Worm (Caenorhabditis elegans) whole organism, L3 larva: ENCODE data around the gene cest-5.2.

Source experiments
- R02D3.7 ChIP-seq: fragments of 150-350 bp; optimal IDR thresholded peaks from 2 replicates; lab custom pipeline; 2014; ENCODE audit warnings: missing biosample characterization, missing genetic modification characterization
- aly-2 ChIP-seq: fragments of 150-350 bp; optimal IDR thresholded peaks from 2 replicates; lab custom pipeline; 2014; ENCODE audit warnings: missing biosample characterization, missing genetic modification characterization
- ama-1 ChIP-seq: fragments of 150-350 bp; optimal IDR thresholded peaks from 2 replicates; lab custom pipeline; 2018
- ceh-16 ChIP-seq: sonication (generic microtip); optimal IDR thresholded peaks from 2 replicates; lab custom pipeline; 2017; ENCODE audit warnings: missing biosample characterization, missing genetic modification characterization
- ceh-28 ChIP-seq: fragments of 150-350 bp; optimal IDR thresholded peaks from 2 replicates; lab custom pipeline; 2014; ENCODE audit warnings: missing biosample characterization, missing genetic modification reagents, missing genetic modification characterization
- ceh-82 ChIP-seq: fragments of 150-350 bp; optimal IDR thresholded peaks from 2 replicates; lab custom pipeline; 2014; ENCODE audit warnings: missing biosample characterization, missing genetic modification characterization
- ceh-9 ChIP-seq: sonication (generic microtip); optimal IDR thresholded peaks from 2 replicates; lab custom pipeline; 2018; ENCODE audit warnings: missing biosample characterization, missing genetic modification characterization
- daf-12 ChIP-seq: fragments of 150-350 bp; optimal IDR thresholded peaks from 2 replicates; lab custom pipeline; 2014; ENCODE audit warnings: missing biosample characterization, missing genetic modification reagents, missing genetic modification characterization
- egl-27 ChIP-seq: sonication (generic microtip); optimal IDR thresholded peaks from 4 replicates; lab custom pipeline; 2017; ENCODE audit warnings: missing biosample characterization, missing genetic modification reagents, missing genetic modification characterization
- egl-5 ChIP-seq: fragments of 150-350 bp; optimal IDR thresholded peaks from 2 replicates; lab custom pipeline; 2017; ENCODE audit warnings: missing biosample characterization, missing genetic modification reagents, missing genetic modification characterization, inconsistent platforms
- elt-1 ChIP-seq: fragments of 150-350 bp; optimal IDR thresholded peaks from 2 replicates; lab custom pipeline; 2014; ENCODE audit warnings: missing biosample characterization, missing genetic modification characterization
- elt-2 ChIP-seq: sonication (generic microtip); optimal IDR thresholded peaks from 2 replicates; lab custom pipeline; 2016; ENCODE audit warnings: missing genetic modification reagents, mild to moderate bottlenecking, missing genetic modification characterization, missing compliant biosample characterization
- elt-3 ChIP-seq, 3 experiments: fragments of 150-350 bp in 1 of 3; sonication (generic microtip) in 2 of 3; optimal IDR thresholded peaks; 2 replicates in 2 of 3; 4 replicates in 1 of 3; lab custom pipeline; 2014 to 2017; ENCODE audit warnings: missing biosample characterization in 3 of 3, missing genetic modification characterization in 3 of 3
- eor-1 ChIP-seq, 2 experiments: fragments of 150-350 bp; optimal IDR thresholded peaks; 2 replicates each; lab custom pipeline; 2014 to 2018; ENCODE audit warnings: missing biosample characterization in 2 of 2, missing genetic modification characterization in 2 of 2
- fkh-2 ChIP-seq: fragments of 150-350 bp; optimal IDR thresholded peaks from 2 replicates; lab custom pipeline; 2014; ENCODE audit warnings: missing biosample characterization, missing genetic modification reagents, missing genetic modification characterization
- fos-1 ChIP-seq: fragments of 150-350 bp; optimal IDR thresholded peaks from 2 replicates; lab custom pipeline; 2014; ENCODE audit warnings: missing biosample characterization, missing genetic modification characterization
- hmg-11 ChIP-seq: sonication (generic microtip); optimal IDR thresholded peaks from 2 replicates; lab custom pipeline; 2016; ENCODE audit warnings: missing genetic modification characterization, missing compliant biosample characterization
- jun-1 ChIP-seq: fragments of 150-350 bp; optimal IDR thresholded peaks from 2 replicates; lab custom pipeline; 2014; ENCODE audit warnings: missing biosample characterization, missing genetic modification reagents, missing genetic modification characterization
- lsy-12 ChIP-seq: sonication (generic microtip); optimal IDR thresholded peaks from 2 replicates; lab custom pipeline; 2016; ENCODE audit warnings: mild to moderate bottlenecking, missing genetic modification characterization, missing compliant biosample characterization
- mml-1 ChIP-seq: fragments of 150-350 bp; sonication (generic microtip); optimal IDR thresholded peaks from 3 replicates; lab custom pipeline; 2014; ENCODE audit warnings: missing biosample characterization, missing genetic modification characterization
- nfya-1 ChIP-seq: sonication (generic microtip); optimal IDR thresholded peaks from 2 replicates; lab custom pipeline; 2017; ENCODE audit warnings: missing genetic modification characterization, mild to moderate bottlenecking, missing compliant biosample characterization, antibody characterized with exemption, moderate library complexity; ENCODE audit not compliant: insufficient read depth
- nhr-12 ChIP-seq: fragments of 150-350 bp; optimal IDR thresholded peaks from 2 replicates; lab custom pipeline; 2014; ENCODE audit warnings: missing biosample characterization, missing genetic modification characterization
- nhr-23 ChIP-seq: fragments of 150-350 bp; optimal IDR thresholded peaks from 2 replicates; lab custom pipeline; 2014; ENCODE audit warnings: missing biosample characterization, missing genetic modification reagents, missing genetic modification characterization
- nhr-237 ChIP-seq: fragments of 150-350 bp; optimal IDR thresholded peaks from 2 replicates; lab custom pipeline; 2014; ENCODE audit warnings: missing biosample characterization, missing genetic modification characterization
- nhr-25 ChIP-seq: sonication (generic microtip); optimal IDR thresholded peaks from 2 replicates; lab custom pipeline; 2017; ENCODE audit warnings: missing biosample characterization, missing genetic modification characterization
- nhr-28 ChIP-seq: fragments of 150-350 bp; optimal IDR thresholded peaks from 2 replicates; lab custom pipeline; 2014; ENCODE audit warnings: missing biosample characterization, missing genetic modification characterization
- nhr-43 ChIP-seq: sonication (generic microtip); optimal IDR thresholded peaks from 2 replicates; lab custom pipeline; 2016; ENCODE audit warnings: mild to moderate bottlenecking, missing genetic modification characterization, missing compliant biosample characterization; ENCODE audit not compliant: poor library complexity, severe bottlenecking
- nhr-67 ChIP-seq: fragments of 150-350 bp; optimal IDR thresholded peaks from 2 replicates; lab custom pipeline; 2014; ENCODE audit warnings: missing biosample characterization, missing genetic modification characterization
- nhr-77 ChIP-seq: fragments of 150-350 bp; optimal IDR thresholded peaks from 2 replicates; lab custom pipeline; 2014; ENCODE audit warnings: missing biosample characterization, missing genetic modification characterization
- pha-4 ChIP-seq: fragments of 150-350 bp; optimal IDR thresholded peaks from 2 replicates; lab custom pipeline; 2014; ENCODE audit warnings: missing biosample characterization, missing genetic modification reagents, missing genetic modification characterization
- pqm-1 ChIP-seq: fragments of 150-350 bp; optimal IDR thresholded peaks from 2 replicates; lab custom pipeline; 2017; ENCODE audit warnings: missing biosample characterization, missing genetic modification characterization, inconsistent platforms
- sea-2 ChIP-seq: fragments of 150-350 bp; sonication (generic microtip); optimal IDR thresholded peaks from 4 replicates; lab custom pipeline; 2014; ENCODE audit warnings: missing biosample characterization, missing genetic modification reagents, missing genetic modification characterization
- skn-1 ChIP-seq: fragments of 150-350 bp; optimal IDR thresholded peaks from 2 replicates; lab custom pipeline; 2014; ENCODE audit warnings: missing biosample characterization, missing genetic modification characterization
- snpc-4 ChIP-seq: fragments of 150-350 bp; optimal IDR thresholded peaks from 2 replicates; lab custom pipeline; 2014; ENCODE audit warnings: missing biosample characterization, missing genetic modification characterization
- tbx-2 ChIP-seq: sonication (generic microtip); optimal IDR thresholded peaks from 2 replicates; lab custom pipeline; 2016; ENCODE audit warnings: mild to moderate bottlenecking, missing genetic modification characterization, missing compliant biosample characterization
- unc-39 ChIP-seq: sonication (generic microtip); optimal IDR thresholded peaks from 4 replicates; lab custom pipeline; 2017; ENCODE audit warnings: missing biosample characterization, missing genetic modification characterization
- unc-62 ChIP-seq: fragments of 150-350 bp; sonication (generic microtip); optimal IDR thresholded peaks from 4 replicates; lab custom pipeline; 2014; ENCODE audit warnings: missing biosample characterization, missing genetic modification reagents, missing genetic modification characterization
- zag-1 ChIP-seq: fragments of 150-350 bp; optimal IDR thresholded peaks from 2 replicates; lab custom pipeline; 2014; ENCODE audit warnings: missing biosample characterization, missing genetic modification characterization
- ztf-11 ChIP-seq: fragments of 150-350 bp; optimal IDR thresholded peaks from 2 replicates; lab custom pipeline; 2014; ENCODE audit warnings: missing biosample characterization, missing genetic modification characterization
- ztf-4 ChIP-seq: fragments of 150-350 bp; optimal IDR thresholded peaks from 2 replicates; lab custom pipeline; 2014; ENCODE audit warnings: missing biosample characterization, missing genetic modification characterization

cest-5.2 gene

DNA sequence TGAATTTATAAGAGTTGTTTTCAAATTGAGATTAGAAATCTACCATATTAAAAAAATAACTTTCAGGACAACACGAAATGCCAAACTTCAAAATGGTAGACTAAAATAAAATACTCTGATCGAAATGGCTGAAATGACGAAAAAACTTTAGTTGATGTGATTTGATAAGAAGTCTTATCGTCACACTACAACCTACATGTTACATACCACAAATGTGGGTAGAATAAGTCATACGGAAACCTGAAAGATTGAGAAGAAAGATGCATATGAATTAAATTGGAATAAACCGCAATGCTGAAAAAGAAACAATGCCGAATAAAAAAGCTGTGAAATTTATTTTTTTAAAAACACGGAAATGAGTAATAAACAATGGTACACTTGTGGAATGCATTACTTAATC lies 20.7 kb downstream of the cest-5.2 start:
- TF ChIP-seq elt-2 (tag; lab: Kevin White, UChicago) (peak; percentile 56), egl-5 (tag; lab: Kevin White, UChicago) (no peak), nhr-23 (tag; lab: Kevin White, UChicago) (no peak), nfya-1 (tag; lab: Kevin White, UChicago) (no peak), ceh-28 (tag; lab: Kevin White, UChicago) (no peak), skn-1 (tag; lab: Kevin White, UChicago) (no peak), R02D3.7 (no peak)

DNA sequence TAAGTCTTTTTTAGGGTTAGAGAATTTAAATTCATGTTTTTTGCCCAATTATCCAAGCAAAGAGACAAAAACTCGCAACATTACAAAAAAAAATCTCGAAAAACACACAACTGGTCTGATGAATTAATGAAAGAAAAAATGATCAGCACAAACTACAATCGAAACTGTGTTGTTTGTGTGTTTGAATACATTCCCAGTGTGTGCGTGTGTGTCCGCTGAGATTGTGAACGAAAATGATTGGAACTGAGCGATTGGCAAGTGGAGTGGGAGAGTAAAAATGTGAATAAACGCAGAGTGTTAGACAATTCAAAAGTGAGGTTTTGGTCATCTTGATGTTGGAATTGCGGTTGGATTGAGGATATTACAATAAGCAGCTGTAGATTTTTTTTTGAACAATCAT lies 21.1 kb downstream of the cest-5.2 start:
- TF ChIP-seq zag-1 (tag; lab: Kevin White, UChicago) (no peak), pha-4 (peak; percentile 38), elt-1 (no peak), ama-1 (lab: Kevin White, UChicago) (peak; percentile 14), pqm-1 (tag; lab: Kevin White, UChicago) (no peak), sea-2 (no peak), fkh-2 (no peak), daf-12 (no peak), nhr-25 (tag; lab: Kevin White, UChicago) (peak; percentile 3)

DNA sequence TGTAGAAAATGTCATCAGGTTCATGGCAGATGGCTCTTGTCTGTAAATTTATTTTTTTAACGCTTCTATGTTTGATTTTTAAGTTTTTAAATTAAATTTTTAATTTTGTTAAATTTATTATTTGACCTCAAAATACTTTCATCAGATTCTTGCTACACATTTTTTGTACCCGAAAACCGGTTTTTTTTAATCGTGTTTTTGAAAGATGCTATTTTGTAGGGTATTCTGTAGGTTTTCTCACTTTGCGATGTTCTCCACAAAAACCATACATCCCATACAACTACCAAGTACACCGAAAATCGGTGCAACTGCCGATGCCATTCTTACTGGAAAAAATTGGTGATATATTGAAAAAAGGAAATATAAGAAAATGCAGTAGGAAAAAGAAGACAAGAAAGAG lies 21.9 kb downstream of the cest-5.2 start, which contains the start of gene nstp-2:
Gene nstp-2 (minus strand): TSS at position 326 of the 400 bp plus-strand sequence.
- no peak for TF ChIP-seq ztf-11 (tag; lab: Kevin White, UChicago)
- TF ChIP-seq eor-1 (tag; optimal IDR thresholded peaks at IDR 0.05; lab: Kevin White, UChicago), result no peak
- no peak for TF ChIP-seq nhr-237 (tag; lab: Kevin White, UChicago)
- TF ChIP-seq nfya-1 (tag; lab: Kevin White, UChicago), result no peak
- no peak for TF ChIP-seq nhr-23 (tag; lab: Kevin White, UChicago)
- no peak for TF ChIP-seq ama-1 (lab: Kevin White, UChicago)
- TF ChIP-seq zag-1 (tag; lab: Kevin White, UChicago), result no peak
- no peak for TF ChIP-seq fos-1 (tag; lab: Kevin White, UChicago)
- TF ChIP-seq daf-12, result no peak
- no peak for TF ChIP-seq sea-2
- no peak for TF ChIP-seq hmg-11
- no peak for TF ChIP-seq mml-1 (tag; lab: Kevin White, UChicago)
- no peak for TF ChIP-seq R02D3.7
- no peak for TF ChIP-seq ceh-9 (tag; lab: Kevin White, UChicago)

DNA sequence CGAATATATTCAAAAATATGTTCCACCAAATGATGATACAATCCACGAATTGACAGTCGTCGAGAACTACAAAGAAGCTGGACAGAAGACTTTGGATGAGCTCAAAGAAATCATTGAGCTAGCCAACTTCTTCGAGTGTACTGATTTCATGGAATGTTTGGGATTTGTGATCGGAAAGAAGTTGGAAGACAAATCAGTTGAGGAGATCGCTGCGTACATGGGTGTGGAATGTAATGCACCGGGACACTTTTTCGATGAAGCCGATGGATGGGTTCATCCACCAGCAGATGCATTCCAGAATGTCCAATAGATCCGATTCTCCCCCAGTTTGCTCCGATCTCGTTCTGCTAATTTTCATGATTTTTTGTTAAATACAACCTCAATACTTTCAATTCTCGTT lies 24.2 kb downstream of the cest-5.2 start:
- no peak for TF ChIP-seq zag-1 (tag; lab: Kevin White, UChicago)
- TF ChIP-seq nhr-28, result no peak
- TF ChIP-seq jun-1, result no peak
- TF ChIP-seq egl-27 (tag; lab: Kevin White, UChicago), result no peak
- TF ChIP-seq nhr-77, result no peak
- TF ChIP-seq nhr-67 (tag; lab: Kevin White, UChicago), result no peak

DNA sequence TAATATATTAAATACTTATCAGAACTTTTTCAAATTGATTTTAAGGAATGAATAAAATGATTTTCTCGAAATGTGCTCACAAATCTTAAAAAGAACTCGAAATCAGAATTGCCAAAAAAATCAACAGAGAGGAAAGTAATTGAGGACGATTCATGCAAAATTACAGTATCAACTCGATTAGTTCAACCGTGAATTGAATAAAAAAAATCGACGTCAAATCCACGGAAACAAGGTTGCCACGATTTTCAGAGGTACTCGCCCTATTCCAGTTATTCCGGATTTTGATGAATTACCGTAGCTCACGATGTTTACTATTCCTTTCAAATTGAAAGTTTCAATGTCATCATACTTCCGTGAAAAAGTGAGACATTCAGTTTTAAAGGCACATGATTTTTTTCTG lies 25.3 kb downstream of the cest-5.2 start, which contains the start of gene F15B10.3:
Gene F15B10.3 (plus strand): TSS at position 301 of the 400 bp plus-strand sequence.
- no peak for TF ChIP-seq ztf-11 (tag; lab: Kevin White, UChicago)
- TF ChIP-seq nhr-28, result no peak
- TF ChIP-seq ceh-28 (tag; lab: Kevin White, UChicago), result no peak
- TF ChIP-seq skn-1 (tag; lab: Kevin White, UChicago), result no peak
- no peak for TF ChIP-seq tbx-2 (tag; lab: Kevin White, UChicago)
- TF ChIP-seq jun-1, result no peak
- no peak for TF ChIP-seq pqm-1 (tag; lab: Kevin White, UChicago)
- TF ChIP-seq pha-4, result no peak
- no peak for TF ChIP-seq ceh-82 (tag; lab: Kevin White, UChicago)
- no peak for TF ChIP-seq aly-2 (tag; lab: Kevin White, UChicago)

DNA sequence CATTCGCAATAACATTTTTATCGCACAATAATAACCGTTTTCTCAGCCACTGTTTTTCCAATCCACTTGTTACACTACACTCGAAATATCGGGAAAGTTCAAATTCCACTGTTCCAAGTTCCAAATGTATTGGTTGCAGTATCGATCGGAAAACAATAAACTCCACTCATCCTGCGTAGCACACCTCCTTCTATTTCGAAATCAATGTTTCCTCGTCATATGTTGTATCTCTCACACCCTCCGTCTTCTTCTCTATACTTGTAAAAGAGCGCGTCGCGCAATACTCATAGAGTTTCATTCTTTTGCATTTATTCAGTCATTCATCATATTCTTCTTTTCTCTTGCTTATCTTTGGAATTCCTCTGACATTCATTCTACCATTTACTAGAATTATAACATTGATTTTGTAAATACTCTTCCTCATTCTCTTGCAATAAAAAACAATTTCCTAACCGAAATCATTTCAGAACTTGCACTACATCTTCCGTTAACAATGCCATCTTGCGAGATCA lies 26.5 kb downstream of the cest-5.2 start, which contains the start of gene sup-36:
Gene sup-36 (plus strand): TSS at position 462 of the 512 bp plus-strand sequence.
- TF ChIP-seq skn-1 (tag; lab: Kevin White, UChicago), result no peak
- no peak for TF ChIP-seq ceh-9 (tag; lab: Kevin White, UChicago)
- TF ChIP-seq nhr-12, result no peak
- TF ChIP-seq lsy-12 (tag; lab: Kevin White, UChicago), result no peak
- TF ChIP-seq ceh-28 (tag; lab: Kevin White, UChicago), result peak; percentile 64
- no peak for TF ChIP-seq elt-3 (tag; optimal IDR thresholded peaks at IDR 0.05; lab: Kevin White, UChicago)
- no peak for TF ChIP-seq nhr-43
- no peak for TF ChIP-seq ztf-4
- no peak for TF ChIP-seq nhr-28
- TF ChIP-seq egl-27 (tag; lab: Kevin White, UChicago), result no peak
- no peak for TF ChIP-seq elt-1
- no peak for TF ChIP-seq unc-39
- no peak for TF ChIP-seq nhr-237 (tag; lab: Kevin White, UChicago)
- no peak for TF ChIP-seq eor-1 (tag; optimal IDR thresholded peaks at IDR 0.05; lab: Kevin White, UChicago)
- peak; percentile 3 for TF ChIP-seq pha-4
- peak; percentile 20 for TF ChIP-seq hmg-11
- no peak for TF ChIP-seq nhr-25 (tag; lab: Kevin White, UChicago)
- TF ChIP-seq zag-1 (tag; lab: Kevin White, UChicago), result no peak
- TF ChIP-seq egl-5 (tag; lab: Kevin White, UChicago), result no peak
- TF ChIP-seq ceh-16 (tag; lab: Kevin White, UChicago), result no peak
- TF ChIP-seq fkh-2, result no peak
- peak; percentile 40 for TF ChIP-seq nfya-1 (tag; lab: Kevin White, UChicago)
- TF ChIP-seq ama-1 (lab: Kevin White, UChicago), result no peak
- TF ChIP-seq snpc-4 (tag; lab: Kevin White, UChicago), result no peak
- TF ChIP-seq unc-62, result no peak
